Worm (Caenorhabditis elegans): Measurements from ENCODE around the gene srg-65.

DNA sequence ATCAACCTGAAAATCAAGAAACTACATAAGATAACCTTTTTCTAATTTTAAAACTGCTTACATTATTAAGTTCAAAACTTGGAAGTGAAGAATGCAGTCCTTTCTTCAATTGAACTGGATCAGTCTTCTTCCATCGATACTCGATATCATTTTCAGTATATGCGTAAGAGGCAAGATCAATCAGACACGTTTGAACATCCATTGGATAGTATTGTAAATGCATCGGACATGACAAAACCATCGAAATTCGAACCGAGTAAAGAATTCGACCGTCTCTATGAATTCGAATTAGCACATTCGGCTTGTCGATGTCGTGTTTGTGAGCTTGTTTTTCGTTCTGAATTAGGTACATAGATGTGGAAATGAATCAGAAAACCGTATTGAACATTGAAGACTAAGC, 34.0 kb downstream of the srg-65 start:
- no peak for TF ChIP-seq unc-55 (GFP tag; optimal IDR thresholded peaks at IDR 0.05)
- no peak for TF ChIP-seq unc-62 (GFP tag; optimal IDR thresholded peaks at IDR 0.05)
- no peak for TF ChIP-seq egl-27 (tag; optimal IDR thresholded peaks at IDR 0.05)
